Fruit fly (Drosophila melanogaster) whole organism, embryonic: ENCODE measurements around the gene Fnta.
A peak's percentile ranks its signal among the peaks of the same experiment; 100 is the strongest.

Source experiments
- Abd-B ChIP-seq: fragments of 200-800 bp; sonication (Bioruptor generic); optimal IDR thresholded peaks from 2 replicates; lab custom pipeline; 2018; ENCODE audit warnings: missing biosample characterization, mild to moderate bottlenecking, missing genetic modification characterization, moderate library complexity
- Aef1 ChIP-seq: fragments of 200-800 bp; sonication (Bioruptor generic); IDR thresholded peaks from 3 replicates; pipeline ENCODE4 v1.3.6; 2022; ENCODE audit warnings: missing biosample characterization, missing genetic modification characterization
- Atf3 ChIP-seq: fragments of 200-800 bp; sonication (Bioruptor generic); optimal IDR thresholded peaks from 3 replicates; lab custom pipeline; 2016; ENCODE audit warnings: missing biosample characterization, missing genetic modification characterization
- Awh ChIP-seq: fragments of 200-800 bp; sonication (Bioruptor generic); IDR thresholded peaks from 2 replicates; pipeline ENCODE4, ENCODE4 v1.3.6; 2022; ENCODE audit warnings: missing biosample characterization, missing genetic modification characterization
- CG10543 ChIP-seq: fragments of 200-800 bp; sonication (Bioruptor generic); optimal IDR thresholded peaks from 3 replicates; lab custom pipeline; 2017; ENCODE audit warnings: missing biosample characterization, mild to moderate bottlenecking, missing genetic modification characterization, moderate library complexity
- CG12071 ChIP-seq: fragments of 200-800 bp; sonication (Bioruptor generic); optimal IDR thresholded peaks from 3 replicates; lab custom pipeline; 2018; ENCODE audit warnings: missing biosample characterization, mild to moderate bottlenecking, missing genetic modification characterization
- CG14050 ChIP-seq: fragments of 200-800 bp; sonication (Bioruptor generic); IDR thresholded peaks from 3 replicates; pipeline ENCODE4 v1.3.6; 2022; ENCODE audit warnings: missing biosample characterization, missing genetic modification characterization
- CG14667 ChIP-seq: fragments of 200-800 bp; sonication (Bioruptor generic); IDR thresholded peaks from 2 replicates; pipeline ENCODE4 v1.3.6; 2022; ENCODE audit warnings: missing biosample characterization, missing genetic modification characterization
- CG15269 ChIP-seq: fragments of 200-800 bp; sonication (Bioruptor generic); optimal IDR thresholded peaks from 2 replicates; lab custom pipeline; 2018; ENCODE audit warnings: missing biosample characterization, mild to moderate bottlenecking, missing genetic modification characterization, moderate library complexity
- CG15514 ChIP-seq: fragments of 200-800 bp; sonication (Bioruptor generic); optimal IDR thresholded peaks from 3 replicates; lab custom pipeline; 2017; ENCODE audit warnings: missing biosample characterization, missing genetic modification characterization, mild to moderate bottlenecking, moderate library complexity, missing genetic modification reagents
- CG1647 ChIP-seq: fragments of 200-800 bp; sonication (Bioruptor generic); optimal IDR thresholded peaks from 3 replicates; lab custom pipeline; 2016; ENCODE audit warnings: missing biosample characterization, missing genetic modification characterization
- CG18262 ChIP-seq: fragments of 200-800 bp; optimal IDR thresholded peaks from 3 replicates; lab custom pipeline; 2019; ENCODE audit warnings: missing biosample characterization, mild to moderate bottlenecking, missing genetic modification characterization, moderate library complexity
- CG2678 ChIP-seq: fragments of 200-800 bp; sonication (Bioruptor generic); optimal IDR thresholded peaks from 3 replicates; lab custom pipeline; 2019; ENCODE audit warnings: missing biosample characterization, mild to moderate bottlenecking, missing genetic modification characterization, moderate library complexity
- CG2889 ChIP-seq: fragments of 200-800 bp; sonication (Bioruptor generic); IDR thresholded peaks from 3 replicates; pipeline ENCODE4 v1.3.6; 2022; ENCODE audit warnings: missing biosample characterization, missing genetic modification characterization
- CG32532 ChIP-seq: fragments of 200-800 bp; sonication (Bioruptor generic); IDR thresholded peaks from 2 replicates; pipeline ENCODE4 v1.3.6; 2022; ENCODE audit warnings: missing biosample characterization, missing genetic modification characterization
- CG3847 ChIP-seq: fragments of 200-800 bp; sonication (Bioruptor generic); IDR thresholded peaks from 2 replicates; pipeline ENCODE4 v1.3.6; 2022; ENCODE audit warnings: missing biosample characterization, missing genetic modification characterization
- CG7839 ChIP-seq: fragments of 200-800 bp; sonication (Bioruptor generic); optimal IDR thresholded peaks from 3 replicates; lab custom pipeline; 2018; ENCODE audit warnings: missing biosample characterization, mild to moderate bottlenecking, missing genetic modification characterization, moderate library complexity
- CG7963 ChIP-seq: fragments of 200-800 bp; sonication (Bioruptor generic); IDR thresholded peaks from 3 replicates; pipeline ENCODE4 v1.3.6; 2022; ENCODE audit warnings: missing biosample characterization, missing genetic modification characterization; ENCODE audit not compliant: partially characterized antibody
- CG8388 ChIP-seq: fragments of 200-800 bp; sonication (Bioruptor generic); optimal IDR thresholded peaks from 2 replicates; lab custom pipeline; 2019; ENCODE audit warnings: missing biosample characterization, mild to moderate bottlenecking, missing genetic modification characterization, moderate library complexity
- Nf-YA ChIP-seq: fragments of 200-800 bp; sonication (Bioruptor generic); IDR thresholded peaks from 2 replicates; pipeline ENCODE4 v1.3.6; 2022; ENCODE audit warnings: missing biosample characterization, missing genetic modification characterization
- Nf-YB ChIP-seq: fragments of 200-800 bp; sonication (Bioruptor generic); optimal IDR thresholded peaks from 3 replicates; lab custom pipeline; 2019; ENCODE audit warnings: missing biosample characterization, mild to moderate bottlenecking, missing genetic modification characterization, moderate library complexity
- NfI ChIP-seq: fragments of 200-800 bp; sonication (Bioruptor generic); optimal IDR thresholded peaks from 3 replicates; lab custom pipeline; 2018; ENCODE audit warnings: missing biosample characterization, mild to moderate bottlenecking, missing genetic modification characterization, moderate library complexity
- Oaz ChIP-seq: fragments of 200-800 bp; sonication (Bioruptor generic); IDR thresholded peaks from 2 replicates; pipeline ENCODE4 v1.3.6; 2022; ENCODE audit warnings: missing biosample characterization, missing genetic modification characterization
- Spps ChIP-seq: fragments of 200-800 bp; sonication (Bioruptor generic); optimal IDR thresholded peaks from 2 replicates; lab custom pipeline; 2018; ENCODE audit warnings: missing biosample characterization, mild to moderate bottlenecking, missing genetic modification characterization
- Xbp1 ChIP-seq: fragments of 200-800 bp; sonication (Bioruptor generic); optimal IDR thresholded peaks from 3 replicates; lab custom pipeline; 2016; ENCODE audit warnings: missing biosample characterization, mild to moderate bottlenecking, missing genetic modification characterization
- amos ChIP-seq: fragments of 200-800 bp; sonication (Bioruptor generic); IDR thresholded peaks from 2 replicates; pipeline ENCODE4 v1.3.6; 2022; ENCODE audit warnings: missing biosample characterization, missing genetic modification characterization; ENCODE audit not compliant: partially characterized antibody
- bcd ChIP-seq: fragments of 200-800 bp; sonication (Bioruptor generic); optimal IDR thresholded peaks from 2 replicates; lab custom pipeline; 2017; ENCODE audit warnings: missing biosample characterization, mild to moderate bottlenecking, missing genetic modification characterization
- bowl ChIP-seq: fragments of 200-800 bp; sonication (Bioruptor generic); IDR thresholded peaks from 2 replicates; pipeline ENCODE4 v1.3.6; 2022; ENCODE audit warnings: missing biosample characterization, missing genetic modification characterization
- bsh ChIP-seq, 2 experiments: fragments of 200-800 bp; sonication (Bioruptor generic); optimal IDR thresholded peaks; 2 replicates each; lab custom pipeline; 2017 to 2018; ENCODE audit warnings: mild to moderate bottlenecking in 2 of 2, missing biosample characterization in 2 of 2, missing genetic modification characterization in 2 of 2, moderate library complexity in 1 of 2
- fd3F ChIP-seq: fragments of 200-800 bp; sonication (Bioruptor generic); optimal IDR thresholded peaks from 2 replicates; lab custom pipeline; 2018; ENCODE audit warnings: missing biosample characterization, mild to moderate bottlenecking, missing genetic modification characterization, moderate library complexity
- gce ChIP-seq: fragments of 200-800 bp; sonication (Bioruptor generic); IDR thresholded peaks from 3 replicates; pipeline ENCODE4 v1.3.6; 2022; ENCODE audit warnings: missing biosample characterization, missing genetic modification characterization
- grau ChIP-seq: fragments of 200-800 bp; optimal IDR thresholded peaks from 3 replicates; lab custom pipeline; 2019; ENCODE audit warnings: missing biosample characterization, mild to moderate bottlenecking, missing genetic modification characterization, moderate library complexity
- kay ChIP-seq: fragments of 200-800 bp; sonication (Bioruptor generic); optimal IDR thresholded peaks from 2 replicates; lab custom pipeline; 2016; ENCODE audit warnings: missing biosample characterization, missing genetic modification characterization
- klu ChIP-seq: fragments of 200-800 bp; sonication (Bioruptor generic); IDR thresholded peaks from 2 replicates; pipeline ENCODE4 v1.3.6; 2022; ENCODE audit warnings: missing biosample characterization, missing genetic modification characterization
- lmd ChIP-seq: fragments of 200-800 bp; sonication (Bioruptor generic); IDR thresholded peaks from 2 replicates; pipeline ENCODE4 v1.3.6; 2022; ENCODE audit warnings: missing biosample characterization, missing genetic modification characterization
- nerfin-2 ChIP-seq: fragments of 200-800 bp; sonication (Bioruptor generic); IDR thresholded peaks from 2 replicates; pipeline ENCODE4 v1.3.6; 2022; ENCODE audit warnings: missing biosample characterization, missing genetic modification characterization; ENCODE audit not compliant: partially characterized antibody
- nmo ChIP-seq: fragments of 200-800 bp; sonication (Bioruptor generic); optimal IDR thresholded peaks from 2 replicates; lab custom pipeline; 2018; ENCODE audit warnings: missing biosample characterization, mild to moderate bottlenecking, missing genetic modification characterization, moderate library complexity
- onecut ChIP-seq: fragments of 200-800 bp; sonication (Bioruptor generic); IDR thresholded peaks from 2 replicates; pipeline ENCODE4 v1.3.6; 2022; ENCODE audit warnings: missing biosample characterization, missing genetic modification characterization
- pan ChIP-seq, 4 experiments: fragments of >200 bp in 3 of 4; fragments of 200-800 bp in 1 of 4; sonication (Bioruptor generic) in 1 of 4; optimal IDR thresholded peaks in 3 of 4; IDR thresholded peaks in 1 of 4; 2 replicates each; pipeline versions ENCODE4 v1.3.6 to Lab custom; 2017 to 2022; ENCODE audit warnings: missing biosample characterization in 2 of 4, missing genetic modification characterization in 2 of 4, mixed read lengths in 1 of 4
- phol ChIP-seq: fragments of 200-800 bp; sonication (Bioruptor generic); optimal IDR thresholded peaks from 3 replicates; lab custom pipeline; 2018; ENCODE audit warnings: missing biosample characterization, mild to moderate bottlenecking, missing genetic modification characterization, moderate library complexity
- row ChIP-seq: fragments of 200-800 bp; sonication (Bioruptor generic); IDR thresholded peaks from 3 replicates; pipeline ENCODE4 v1.3.6; 2022; ENCODE audit warnings: missing biosample characterization, missing genetic modification characterization
- sisA ChIP-seq: fragments of 200-800 bp; sonication (Bioruptor generic); IDR thresholded peaks from 2 replicates; pipeline ENCODE4 v1.3.6; 2022; ENCODE audit warnings: missing biosample characterization, missing genetic modification characterization
- slbo ChIP-seq: fragments of 200-800 bp; sonication (Bioruptor generic); IDR thresholded peaks from 2 replicates; pipeline ENCODE4 v1.3.6; 2022; ENCODE audit warnings: missing biosample characterization, missing genetic modification characterization
- so ChIP-seq: fragments of 200-800 bp; sonication (Bioruptor generic); IDR thresholded peaks from 3 replicates; pipeline ENCODE4 v1.3.6; 2022; ENCODE audit warnings: missing biosample characterization, missing genetic modification characterization
- tap ChIP-seq: fragments of 200-800 bp; optimal IDR thresholded peaks from 3 replicates; lab custom pipeline; 2019; ENCODE audit warnings: missing biosample characterization, mild to moderate bottlenecking, missing genetic modification characterization, moderate library complexity
- tgo ChIP-seq: fragments of 200-800 bp; sonication (Bioruptor generic); IDR thresholded peaks from 3 replicates; pipeline ENCODE4 v1.3.6; 2022; ENCODE audit warnings: missing biosample characterization, missing genetic modification characterization
- ttk ChIP-seq: fragments of 200-800 bp; sonication (Bioruptor generic); IDR thresholded peaks from 2 replicates; pipeline ENCODE4 v2.1.2; 2022; ENCODE audit warnings: missing biosample characterization, missing genetic modification characterization
- unpg ChIP-seq: fragments of 200-800 bp; sonication (Bioruptor generic); optimal IDR thresholded peaks from 3 replicates; lab custom pipeline; 2018; ENCODE audit warnings: missing biosample characterization, mild to moderate bottlenecking, missing genetic modification characterization, moderate library complexity
- vvl ChIP-seq: fragments of 200-800 bp; sonication (Bioruptor generic); IDR thresholded peaks from 2 replicates; pipeline ENCODE4 v1.3.6; 2022; ENCODE audit warnings: missing biosample characterization, missing genetic modification characterization
- wor ChIP-seq: fragments of 200-800 bp; sonication (Bioruptor generic); IDR thresholded peaks from 2 replicates; pipeline ENCODE4 v1.3.6; 2022; ENCODE audit warnings: missing biosample characterization, missing genetic modification characterization

Fnta gene

DNA sequence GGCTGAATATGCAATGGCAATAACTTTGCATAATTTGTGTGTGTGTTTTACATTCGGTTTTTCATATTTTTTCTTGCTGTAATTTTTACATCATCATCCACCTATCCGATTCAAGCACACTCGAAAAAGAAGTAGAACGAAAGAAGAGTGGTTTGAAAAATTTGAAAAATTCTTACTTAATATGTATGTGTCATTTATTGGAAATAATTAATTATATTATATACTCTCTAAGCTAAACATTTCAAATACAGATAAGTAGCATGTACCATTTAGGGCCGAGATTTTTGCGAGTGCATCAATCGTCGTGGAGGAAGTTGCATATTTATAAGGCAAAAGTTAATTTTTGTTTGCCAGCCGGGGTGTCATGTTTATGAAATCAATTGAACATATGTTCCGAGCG lies 24.4 kb downstream of the Fnta start (continued):
- TF ChIP-seq bowl (GFP tag; lab: Robert Waterston, UW) = peak; percentile 42; the same call in 1 of the 2 replicates
- no peak for TF ChIP-seq Nf-YB (GFP tag; lab: Kevin White, UChicago)
- 0 out of 2 replicates have a peak, but pooled peaks have one; percentile 9 for TF ChIP-seq CG14667 (GFP tag; lab: Robert Waterston, UW)
- TF ChIP-seq klu (GFP tag; lab: Robert Waterston, UW) = no peak
- TF ChIP-seq CG1647 (GFP tag; lab: Kevin White, UChicago) = no peak
- peak; percentile 37; the same call in 1 of the 2 replicates for TF ChIP-seq Oaz (GFP tag; lab: Robert Waterston, UW)
- TF ChIP-seq CG12071 = no peak
- TF ChIP-seq onecut = no peak
- peak; percentile 64; the same call in 2 of the 3 replicates for TF ChIP-seq tgo (GFP tag; lab: Robert Waterston, UW)
- no peak for TF ChIP-seq CG15514 (GFP tag; lab: Kevin White, UChicago)
- TF ChIP-seq Aef1 (GFP tag; lab: Robert Waterston, UW) = peak; percentile 42; the same call in 1 of the 3 replicates
- no peak for TF ChIP-seq nerfin-2 (GFP tag; lab: Robert Waterston, UW)
- TF ChIP-seq so = peak; percentile 66; the same call in 2 of the 3 replicates
- TF ChIP-seq CG8388 (GFP tag; lab: Kevin White, UChicago) = no peak
- peak; percentile 15; the same call in 1 of the 2 replicates for TF ChIP-seq slbo (GFP tag; lab: Robert Waterston, UW)
- peak; percentile 2 for TF ChIP-seq CG18262 (tag; lab: Kevin White, UChicago)
- TF ChIP-seq CG7839 (tag; lab: Kevin White, UChicago) = peak; percentile 44
- TF ChIP-seq sisA (GFP tag; lab: Robert Waterston, UW) = peak; percentile 33; the same call in 1 of the 2 replicates
- TF ChIP-seq pan (optimal IDR thresholded peaks at IDR 0.05; lab: Kevin White, UChicago) = no peak
- no peak for TF ChIP-seq pan (GFP tag; optimal IDR thresholded peaks at IDR 0.05 in 1 of 2, IDR thresholded peaks at IDR 0.05 in 1 of 2)
- TF ChIP-seq bsh (GFP tag; optimal IDR thresholded peaks at IDR 0.05; lab: Kevin White, UChicago) = peak in 1 of 2 experiments; percentile 19
- no peak for TF ChIP-seq bcd
- TF ChIP-seq CG15269 = peak; percentile 49
- peak; percentile 53 for TF ChIP-seq unpg (GFP tag; lab: Kevin White, UChicago)
- TF ChIP-seq vvl (GFP tag; lab: Robert Waterston, UW) = peak; percentile 82
- no peak for TF ChIP-seq amos
- TF ChIP-seq CG10543 (GFP tag; lab: Kevin White, UChicago) = no peak
- no peak for TF ChIP-seq kay (GFP tag; lab: Kevin White, UChicago)
- peak; percentile 15 for TF ChIP-seq tap (tag; lab: Kevin White, UChicago)
- peak; percentile 32 for TF ChIP-seq NfI (GFP tag; lab: Kevin White, UChicago)
- peak; percentile 51; the same call in 2 of the 3 replicates for TF ChIP-seq CG14050 (GFP tag; lab: Robert Waterston, UW)
- TF ChIP-seq Xbp1 (GFP tag; lab: Kevin White, UChicago) = peak; percentile 15
- no peak for TF ChIP-seq Spps (tag; lab: Kevin White, UChicago)
- no peak for TF ChIP-seq Nf-YA (GFP tag; lab: Robert Waterston, UW)
- TF ChIP-seq CG32532 = no peak
- no peak for TF ChIP-seq phol (tag; lab: Kevin White, UChicago)
- peak; percentile 40; the same call in 1 of the 2 replicates for TF ChIP-seq lmd (GFP tag; lab: Robert Waterston, UW)
- no peak for TF ChIP-seq CG3847 (GFP tag; lab: Robert Waterston, UW)
- peak; percentile 33 for TF ChIP-seq grau (tag; lab: Kevin White, UChicago)
- peak; percentile 20 for TF ChIP-seq fd3F (GFP tag; lab: Kevin White, UChicago)
- TF ChIP-seq Atf3 (GFP tag; lab: Kevin White, UChicago) = no peak
- no peak for TF ChIP-seq gce (GFP tag; lab: Robert Waterston, UW)
- no peak for TF ChIP-seq CG2889 (GFP tag; lab: Robert Waterston, UW)
- TF ChIP-seq wor (GFP tag; lab: Robert Waterston, UW) = no peak
- peak; percentile 25 for TF ChIP-seq nmo (GFP tag; lab: Kevin White, UChicago)
- TF ChIP-seq row (GFP tag; lab: Robert Waterston, UW) = peak; percentile 45; the same call in 2 of the 3 replicates
- 0 out of 2 replicates have a peak, but pooled peaks have one; percentile 27 for TF ChIP-seq Awh (GFP tag; lab: Robert Waterston, UW)
- peak; percentile 34; the same call in 1 of the 2 replicates for TF ChIP-seq ttk (GFP tag; lab: Robert Waterston, UW)
- no peak for TF ChIP-seq Abd-B (GFP tag; lab: Kevin White, UChicago)
- TF ChIP-seq CG7963 (GFP tag; lab: Robert Waterston, UW) = no peak
- TF ChIP-seq CG2678 = peak; percentile 10
